Worm (Caenorhabditis elegans) whole organism, mixed stage, embryonic: Measurements from ENCODE around the gene gop-2.
A peak's percentile ranks its signal among the peaks of the same experiment; 100 is the strongest.

Experiments used
- M03D4.4 ChIP-seq: sonication (generic microtip); optimal IDR thresholded peaks from 2 replicates; lab custom pipeline; 2017; ENCODE audit warnings: mild to moderate bottlenecking, missing genetic modification characterization, missing compliant biosample characterization
- bed-3 ChIP-seq: fragments of 200-800 bp; sonication (Bioruptor generic); optimal IDR thresholded peaks from 3 replicates; lab custom pipeline; 2018; ENCODE audit warnings: mild to moderate bottlenecking, missing genetic modification characterization, moderate library complexity, missing compliant biosample characterization
- blmp-1 ChIP-seq: fragments of 150-350 bp; optimal IDR thresholded peaks from 2 replicates; lab custom pipeline; 2014; ENCODE audit warnings: missing biosample characterization, missing genetic modification characterization
- ceh-39 ChIP-seq: fragments of 150-350 bp; optimal IDR thresholded peaks from 2 replicates; lab custom pipeline; 2014; ENCODE audit warnings: missing biosample characterization, missing genetic modification characterization
- ceh-43 ChIP-seq: fragments of 200-800 bp; sonication (Bioruptor generic); optimal IDR thresholded peaks from 2 replicates; lab custom pipeline; 2018; ENCODE audit warnings: mild to moderate bottlenecking, missing genetic modification characterization, moderate library complexity, missing compliant biosample characterization
- ceh-83 ChIP-seq: fragments of 200-800 bp; sonication (Bioruptor generic); optimal IDR thresholded peaks from 2 replicates; lab custom pipeline; 2018; ENCODE audit warnings: mild to moderate bottlenecking, missing genetic modification characterization, missing compliant biosample characterization
- ces-1 ChIP-seq: fragments of 150-350 bp; optimal IDR thresholded peaks from 2 replicates; lab custom pipeline; 2014; ENCODE audit warnings: missing biosample characterization, missing genetic modification reagents, missing genetic modification characterization
- cnd-1 ChIP-seq: fragments of 200-800 bp; sonication (Bioruptor generic); optimal IDR thresholded peaks from 2 replicates; lab custom pipeline; 2018; ENCODE audit warnings: mild to moderate bottlenecking, missing genetic modification characterization, missing compliant biosample characterization
- drap-1 ChIP-seq: fragments of 200-800 bp; sonication (Bioruptor generic); optimal IDR thresholded peaks from 3 replicates; lab custom pipeline; 2018; ENCODE audit warnings: mild to moderate bottlenecking, missing genetic modification characterization, missing compliant biosample characterization
- elt-1 ChIP-seq: sonication (generic microtip); optimal IDR thresholded peaks from 2 replicates; lab custom pipeline; 2017; ENCODE audit warnings: missing genetic modification characterization, mild to moderate bottlenecking, missing compliant biosample characterization, antibody characterized with exemption, moderate library complexity, borderline replicate concordance; ENCODE audit not compliant: insufficient read depth
- elt-3 ChIP-seq: fragments of 150-350 bp; optimal IDR thresholded peaks from 2 replicates; lab custom pipeline; 2014; ENCODE audit warnings: missing biosample characterization, missing genetic modification characterization
- flh-1 ChIP-seq: fragments of 200-800 bp; sonication (Bioruptor generic); optimal IDR thresholded peaks from 2 replicates; lab custom pipeline; 2018; ENCODE audit warnings: mild to moderate bottlenecking, missing genetic modification characterization, moderate library complexity, missing compliant biosample characterization
- ham-2 ChIP-seq: fragments of 200-800 bp; sonication (Bioruptor generic); optimal IDR thresholded peaks from 2 replicates; lab custom pipeline; 2018; ENCODE audit warnings: mild to moderate bottlenecking, missing genetic modification characterization, missing compliant biosample characterization
- hlh-1 ChIP-seq: fragments of 150-350 bp; optimal IDR thresholded peaks from 2 replicates; lab custom pipeline; 2014; ENCODE audit warnings: missing biosample characterization, missing genetic modification reagents, missing genetic modification characterization
- lin-13 ChIP-seq: fragments of 150-350 bp; optimal IDR thresholded peaks from 2 replicates; lab custom pipeline; 2014; ENCODE audit warnings: missing biosample characterization, missing genetic modification characterization
- lin-32 ChIP-seq: fragments of 200-800 bp; sonication (Bioruptor generic); optimal IDR thresholded peaks from 2 replicates; lab custom pipeline; 2018; ENCODE audit warnings: mild to moderate bottlenecking, missing genetic modification characterization, missing compliant biosample characterization
- lsy-2 ChIP-seq: fragments of 150-350 bp; optimal IDR thresholded peaks from 2 replicates; lab custom pipeline; 2014; ENCODE audit warnings: missing biosample characterization, missing genetic modification characterization
- mab-5 ChIP-seq: fragments of 150-350 bp; optimal IDR thresholded peaks from 2 replicates; lab custom pipeline; 2014; ENCODE audit warnings: missing biosample characterization, missing genetic modification characterization
- mep-1 ChIP-seq: fragments of 150-350 bp; optimal IDR thresholded peaks from 2 replicates; lab custom pipeline; 2017; ENCODE audit warnings: missing biosample characterization, missing genetic modification reagents, missing genetic modification characterization, inconsistent platforms
- mls-2 ChIP-seq: sonication (generic microtip); optimal IDR thresholded peaks from 2 replicates; lab custom pipeline; 2016; ENCODE audit warnings: mild to moderate bottlenecking, missing genetic modification characterization, moderate library complexity, missing compliant biosample characterization
- nhr-12 ChIP-seq: fragments of 150-350 bp; optimal IDR thresholded peaks from 2 replicates; lab custom pipeline; 2014; ENCODE audit warnings: missing biosample characterization, missing genetic modification characterization
- nhr-2 ChIP-seq: fragments of 150-350 bp; optimal IDR thresholded peaks from 2 replicates; lab custom pipeline; 2014; ENCODE audit warnings: missing biosample characterization, missing genetic modification characterization
- nhr-237 ChIP-seq: fragments of 150-350 bp; optimal IDR thresholded peaks from 2 replicates; lab custom pipeline; 2014; ENCODE audit warnings: missing biosample characterization, missing genetic modification characterization
- nhr-28 ChIP-seq: fragments of 150-350 bp; optimal IDR thresholded peaks from 2 replicates; lab custom pipeline; 2014; ENCODE audit warnings: missing biosample characterization, missing genetic modification characterization
- nhr-76 ChIP-seq: sonication (generic microtip); optimal IDR thresholded peaks from 2 replicates; lab custom pipeline; 2017; ENCODE audit warnings: missing biosample characterization, missing genetic modification characterization
- pha-4 ChIP-seq: fragments of 150-350 bp; optimal IDR thresholded peaks from 2 replicates; lab custom pipeline; 2018; ENCODE audit warnings: missing biosample characterization, missing genetic modification reagents, missing genetic modification characterization
- sem-2 ChIP-seq: fragments of 200-800 bp; sonication (Bioruptor generic); optimal IDR thresholded peaks from 2 replicates; lab custom pipeline; 2018; ENCODE audit warnings: mild to moderate bottlenecking, missing genetic modification characterization, missing compliant biosample characterization
- snpc-4 ChIP-seq: fragments of 150-350 bp; optimal IDR thresholded peaks from 2 replicates; lab custom pipeline; 2014; ENCODE audit warnings: missing biosample characterization, missing genetic modification characterization
- sptf-1 ChIP-seq: sonication (generic microtip); optimal IDR thresholded peaks from 2 replicates; lab custom pipeline; 2017; ENCODE audit warnings: mild to moderate bottlenecking, missing genetic modification characterization, moderate library complexity, missing compliant biosample characterization
- tbx-8 ChIP-seq: fragments of 200-800 bp; sonication (Bioruptor generic); optimal IDR thresholded peaks from 2 replicates; lab custom pipeline; 2018; ENCODE audit warnings: mild to moderate bottlenecking, missing genetic modification characterization, moderate library complexity, missing compliant biosample characterization
- unc-120 ChIP-seq: sonication (generic microtip); optimal IDR thresholded peaks from 2 replicates; lab custom pipeline; 2017; ENCODE audit warnings: missing genetic modification characterization, missing compliant biosample characterization; ENCODE audit not compliant: poor library complexity, severe bottlenecking
- unc-39 ChIP-seq: fragments of 150-350 bp; optimal IDR thresholded peaks from 2 replicates; lab custom pipeline; 2014; ENCODE audit warnings: missing biosample characterization, missing genetic modification characterization
- unc-62 ChIP-seq: fragments of 150-350 bp; optimal IDR thresholded peaks from 2 replicates; lab custom pipeline; 2014; ENCODE audit warnings: missing biosample characterization, missing genetic modification reagents, missing genetic modification characterization
- zip-8 ChIP-seq: fragments of 150-350 bp; optimal IDR thresholded peaks from 2 replicates; lab custom pipeline; 2014; ENCODE audit warnings: missing biosample characterization, missing genetic modification characterization
- ztf-11 ChIP-seq: fragments of 150-350 bp; optimal IDR thresholded peaks from 2 replicates; lab custom pipeline; 2014; ENCODE audit warnings: missing biosample characterization, missing genetic modification characterization

The gop-2 gene

DNA sequence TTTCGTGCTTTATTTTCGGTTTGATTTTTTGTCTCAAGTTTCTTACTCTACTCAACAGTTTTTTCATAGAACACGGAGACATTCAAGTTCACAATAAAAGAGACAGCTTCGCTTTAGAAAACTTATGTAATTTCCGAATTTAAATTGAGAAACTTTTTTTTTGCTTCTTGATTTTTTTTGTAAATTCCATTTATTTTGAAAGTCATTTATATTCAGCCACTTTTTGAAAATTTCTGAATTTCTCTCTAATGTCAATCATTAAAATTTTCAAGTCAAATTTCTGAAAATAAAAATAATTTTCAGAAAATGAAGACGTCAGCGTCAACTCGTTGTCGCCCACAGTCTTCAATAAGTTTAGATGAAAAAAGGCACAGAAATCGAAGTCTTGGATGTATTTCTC, 29.1 kb downstream of the gop-2 start, which contains the start of gene T15B12.1:
Gene T15B12.1 (plus strand): TSS at position 301 of the 400 bp plus-strand sequence.
- TF ChIP-seq nhr-28 (tag; lab: Kevin White, UChicago) (no peak), sem-2 (GFP tag; lab: Kevin White, UChicago) (no peak), unc-120 (tag; lab: Kevin White, UChicago) (no peak)

DNA sequence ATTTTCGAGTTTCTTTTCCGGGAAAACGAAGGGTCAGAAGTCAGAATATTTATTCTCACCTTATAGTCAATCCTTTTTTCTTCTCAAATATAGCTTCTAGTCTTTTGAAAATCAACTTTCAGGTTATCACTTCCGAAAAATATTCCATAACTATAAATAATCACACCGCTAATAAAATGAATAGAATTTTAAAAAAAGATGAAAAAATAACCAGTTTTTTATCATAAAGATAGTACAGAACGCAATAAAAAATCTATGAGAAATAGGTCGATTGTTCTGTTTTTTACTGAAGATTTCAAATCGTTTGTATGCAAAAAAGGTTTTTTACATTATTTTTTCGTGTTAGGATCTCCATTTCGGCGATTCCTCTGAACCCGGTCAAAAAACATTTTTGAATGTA, 31.4 kb downstream of the gop-2 start:
- no peak for TF ChIP-seq flh-1
- TF ChIP-seq mep-1 (tag; lab: Kevin White, UChicago) = no peak
- TF ChIP-seq ztf-11 = no peak
- no peak for TF ChIP-seq unc-120 (tag; lab: Kevin White, UChicago)
- TF ChIP-seq mls-2 = no peak
- no peak for TF ChIP-seq ceh-83 (GFP tag; lab: Kevin White, UChicago)
- no peak for TF ChIP-seq nhr-28 (tag; lab: Kevin White, UChicago)
- no peak for TF ChIP-seq ceh-43 (GFP tag; lab: Kevin White, UChicago)
- TF ChIP-seq blmp-1 = no peak

DNA sequence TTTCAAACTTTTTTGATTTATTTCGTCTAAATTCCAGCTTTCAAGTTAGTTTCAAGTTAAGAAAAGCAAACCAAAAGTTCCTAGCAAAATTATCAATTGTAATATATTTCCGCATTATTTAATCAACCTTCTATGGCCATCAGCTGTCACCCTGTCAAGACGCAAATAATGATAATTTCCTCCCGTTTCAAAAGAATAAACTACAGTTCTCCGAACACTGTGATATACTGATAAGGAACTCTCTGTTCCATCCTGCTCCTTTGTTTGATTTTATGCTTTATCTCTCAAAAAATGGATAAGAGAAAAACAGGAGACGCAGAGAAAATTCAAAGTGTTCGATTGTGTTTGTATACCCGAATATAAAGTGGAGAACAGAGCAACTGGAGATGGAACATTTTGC, 32.5 kb downstream of the gop-2 start:
- TF ChIP-seq ceh-39 (no peak), nhr-237 (tag; lab: Kevin White, UChicago) (no peak), M03D4.4 (tag; lab: Kevin White, UChicago) (no peak), lin-13 (tag; lab: Kevin White, UChicago) (no peak), ztf-11 (no peak), lin-32 (GFP tag; lab: Kevin White, UChicago) (no peak), elt-1 (tag; lab: Kevin White, UChicago) (no peak), nhr-12 (tag; lab: Kevin White, UChicago) (no peak), blmp-1 (no peak), tbx-8 (no peak)

DNA sequence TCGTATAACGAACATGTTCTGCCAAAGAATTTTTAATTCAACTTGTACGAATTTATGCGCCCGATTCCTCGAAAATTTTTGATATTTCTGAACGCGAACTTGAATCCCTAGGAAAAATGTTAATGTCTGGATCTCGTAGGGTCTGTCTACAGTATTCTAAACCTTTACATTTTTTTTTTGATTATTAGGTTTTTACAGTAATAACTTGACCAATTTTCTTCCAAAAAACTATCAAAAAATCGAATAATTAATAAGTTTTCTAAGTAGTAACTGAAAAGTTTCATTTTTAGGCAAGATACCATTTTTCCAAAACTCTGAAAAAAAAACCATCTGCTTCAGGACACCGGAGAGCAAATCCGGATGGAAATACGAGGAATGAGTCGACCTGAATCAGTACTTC, 35.5 kb downstream of the gop-2 start:
- TF ChIP-seq ceh-83 (GFP tag; lab: Kevin White, UChicago) = no peak
- TF ChIP-seq nhr-12 (tag; lab: Kevin White, UChicago) = no peak
- TF ChIP-seq unc-120 (tag; lab: Kevin White, UChicago) = no peak
- no peak for TF ChIP-seq unc-62
- TF ChIP-seq mep-1 (tag; lab: Kevin White, UChicago) = no peak
- TF ChIP-seq sptf-1 (tag; lab: Kevin White, UChicago) = no peak
- TF ChIP-seq hlh-1 (tag; lab: Kevin White, UChicago) = no peak
- TF ChIP-seq flh-1 = no peak
- no peak for TF ChIP-seq sem-2 (GFP tag; lab: Kevin White, UChicago)
- no peak for TF ChIP-seq zip-8
- no peak for TF ChIP-seq nhr-76 (tag; lab: Kevin White, UChicago)
- no peak for TF ChIP-seq ces-1
- TF ChIP-seq nhr-2 (tag; lab: Kevin White, UChicago) = no peak
- no peak for TF ChIP-seq ceh-39
- TF ChIP-seq ham-2 (GFP tag; lab: Kevin White, UChicago) = no peak

DNA sequence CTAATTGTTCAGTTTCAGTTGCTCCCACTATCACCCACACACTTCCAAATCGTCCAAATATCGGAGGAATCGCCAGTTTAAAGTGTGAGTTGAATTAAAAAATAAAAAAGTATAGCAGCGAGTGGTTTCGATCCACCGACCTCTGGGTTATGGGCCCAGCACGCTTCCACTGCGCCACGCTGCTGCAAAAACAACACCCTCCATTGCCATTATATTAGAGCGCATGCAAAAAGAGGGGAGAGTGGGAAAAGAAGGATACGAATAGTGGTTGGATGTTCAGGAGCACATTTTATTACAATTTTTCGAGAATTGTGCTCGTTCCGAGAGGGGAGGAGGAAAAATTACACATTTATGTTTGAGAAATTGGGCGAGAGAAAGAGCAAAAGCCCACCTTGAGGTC, 36.0 kb downstream of the gop-2 start:
- no peak for TF ChIP-seq lin-13 (tag; lab: Kevin White, UChicago)
- no peak for TF ChIP-seq elt-1 (tag; lab: Kevin White, UChicago)
- TF ChIP-seq blmp-1 = no peak
- peak; percentile 93 for TF ChIP-seq M03D4.4 (tag; lab: Kevin White, UChicago)
- TF ChIP-seq ceh-83 (GFP tag; lab: Kevin White, UChicago) = peak; percentile 92
- TF ChIP-seq unc-39 (tag; lab: Kevin White, UChicago) = peak; percentile 7
- TF ChIP-seq sptf-1 (tag; lab: Kevin White, UChicago) = peak; percentile 95
- TF ChIP-seq nhr-28 (tag; lab: Kevin White, UChicago) = peak; percentile 27
- peak; percentile 65 for TF ChIP-seq unc-62
- TF ChIP-seq drap-1 = peak; percentile 91
- TF ChIP-seq nhr-76 (tag; lab: Kevin White, UChicago) = peak; percentile 51
- no peak for TF ChIP-seq nhr-12 (tag; lab: Kevin White, UChicago)
- no peak for TF ChIP-seq elt-3 (tag; lab: Kevin White, UChicago)
- TF ChIP-seq ces-1 = no peak
- TF ChIP-seq pha-4 (tag; lab: Kevin White, UChicago) = peak; percentile 38
- peak; percentile 88 for TF ChIP-seq ceh-43 (GFP tag; lab: Kevin White, UChicago)
- TF ChIP-seq flh-1 = peak; percentile 86
- TF ChIP-seq cnd-1 (tag; lab: Kevin White, UChicago) = peak; percentile 90
- peak; percentile 95 for TF ChIP-seq mls-2
- TF ChIP-seq tbx-8 = peak; percentile 80
- TF ChIP-seq bed-3 = peak; percentile 80
- no peak for TF ChIP-seq snpc-4
- TF ChIP-seq nhr-2 (tag; lab: Kevin White, UChicago) = no peak
- TF ChIP-seq mep-1 (tag; lab: Kevin White, UChicago) = peak; percentile 35
- TF ChIP-seq unc-120 (tag; lab: Kevin White, UChicago) = peak; percentile 89
- peak; percentile 4 for TF ChIP-seq nhr-237 (tag; lab: Kevin White, UChicago)
- TF ChIP-seq zip-8 = no peak
- peak; percentile 28 for TF ChIP-seq ztf-11
- peak; percentile 77 for TF ChIP-seq lin-32 (GFP tag; lab: Kevin White, UChicago)
- TF ChIP-seq mab-5 (tag; lab: Kevin White, UChicago) = no peak
- peak; percentile 10 for TF ChIP-seq lsy-2 (tag; lab: Kevin White, UChicago)
- TF ChIP-seq ceh-39 = no peak
- peak; percentile 67 for TF ChIP-seq hlh-1 (tag; lab: Kevin White, UChicago)
- peak; percentile 79 for TF ChIP-seq ham-2 (GFP tag; lab: Kevin White, UChicago)
- peak; percentile 83 for TF ChIP-seq sem-2 (GFP tag; lab: Kevin White, UChicago)
